Fruit fly (Drosophila melanogaster) whole organism, prepupa: Measurements from ENCODE around the gene CG2202.

Source experiments
- CG10631 ChIP-seq: fragments of 200-800 bp; sonication (Bioruptor generic); optimal IDR thresholded peaks from 2 replicates; lab custom pipeline; 2016; ENCODE audit warnings: missing biosample characterization, missing genetic modification characterization
- CG10669 ChIP-seq: fragments of 200-800 bp; sonication (Bioruptor generic); optimal IDR thresholded peaks from 3 replicates; lab custom pipeline; 2018; ENCODE audit warnings: missing biosample characterization, mild to moderate bottlenecking, missing genetic modification characterization, moderate library complexity
- CG11294 ChIP-seq: fragments of 200-800 bp; sonication (Bioruptor generic); IDR thresholded peaks from 2 replicates; pipeline ENCODE4 v1.3.6; 2022; ENCODE audit warnings: missing biosample characterization, missing genetic modification characterization
- CG11762 ChIP-seq: fragments of 200-800 bp; sonication (Bioruptor generic); optimal IDR thresholded peaks from 3 replicates; lab custom pipeline; 2016; ENCODE audit warnings: missing biosample characterization, missing genetic modification characterization; ENCODE audit not compliant: insufficient read depth
- CG11902 ChIP-seq: fragments of 200-800 bp; sonication (Bioruptor generic); optimal IDR thresholded peaks from 3 replicates; lab custom pipeline; 2016; ENCODE audit warnings: missing biosample characterization, missing genetic modification characterization
- CG1621 ChIP-seq: fragments of 200-800 bp; sonication (Bioruptor generic); optimal IDR thresholded peaks from 3 replicates; lab custom pipeline; 2018; ENCODE audit warnings: missing biosample characterization, mild to moderate bottlenecking, missing genetic modification characterization
- CG16779 ChIP-seq: fragments of 200-800 bp; sonication (Bioruptor generic); optimal IDR thresholded peaks from 3 replicates; lab custom pipeline; 2017; ENCODE audit warnings: missing biosample characterization, mild to moderate bottlenecking, missing genetic modification characterization
- CG31627 ChIP-seq: fragments of 200-800 bp; sonication (Bioruptor generic); optimal IDR thresholded peaks from 3 replicates; lab custom pipeline; 2016; ENCODE audit warnings: missing biosample characterization, missing genetic modification characterization
- CG32006 ChIP-seq: fragments of 200-800 bp; sonication (Bioruptor generic); optimal IDR thresholded peaks from 3 replicates; lab custom pipeline; 2017; ENCODE audit warnings: missing biosample characterization, mild to moderate bottlenecking, missing genetic modification characterization
- CG34406 ChIP-seq: fragments of 200-800 bp; sonication (Bioruptor generic); optimal IDR thresholded peaks from 3 replicates; lab custom pipeline; 2016; ENCODE audit warnings: missing biosample characterization, missing genetic modification characterization
- CG3919 ChIP-seq: fragments of 200-800 bp; sonication (Bioruptor generic); optimal IDR thresholded peaks from 3 replicates; lab custom pipeline; 2016; ENCODE audit warnings: missing biosample characterization, missing genetic modification characterization
- CG6792 ChIP-seq: fragments of 200-800 bp; sonication (Bioruptor generic); optimal IDR thresholded peaks from 3 replicates; lab custom pipeline; 2016; ENCODE audit warnings: missing biosample characterization, missing genetic modification characterization
- CG6854 ChIP-seq: fragments of 200-800 bp; sonication (Bioruptor generic); optimal IDR thresholded peaks from 2 replicates; lab custom pipeline; 2017; ENCODE audit warnings: missing biosample characterization, mild to moderate bottlenecking, missing genetic modification characterization
- CG7368 ChIP-seq: fragments of 200-800 bp; sonication (Bioruptor generic); optimal IDR thresholded peaks from 3 replicates; lab custom pipeline; 2016; ENCODE audit warnings: missing biosample characterization, missing genetic modification characterization
- CG9139 ChIP-seq: fragments of 200-800 bp; sonication (Bioruptor generic); optimal IDR thresholded peaks from 3 replicates; lab custom pipeline; 2017; ENCODE audit warnings: missing biosample characterization, mild to moderate bottlenecking, missing genetic modification characterization
- Eip75B ChIP-seq: fragments of 200-800 bp; sonication (Bioruptor generic); optimal IDR thresholded peaks from 3 replicates; lab custom pipeline; 2016; ENCODE audit warnings: missing biosample characterization, missing genetic modification characterization
- Eip78C ChIP-seq: fragments of 200-800 bp; sonication (Bioruptor generic); peaks from one replicate; lab custom pipeline; 2016; ENCODE audit warnings: missing biosample characterization, missing genetic modification characterization
- Eip93F ChIP-seq: fragments of 200-800 bp; sonication (Bioruptor generic); optimal IDR thresholded peaks from 2 replicates; lab custom pipeline; 2016; ENCODE audit warnings: missing biosample characterization, mild to moderate bottlenecking, missing genetic modification characterization
- Gug ChIP-seq: fragments of 200-800 bp; sonication (Bioruptor generic); IDR thresholded peaks from 2 replicates; pipeline ENCODE4 v1.3.6; 2022; ENCODE audit warnings: missing biosample characterization, missing genetic modification characterization
- Hr38 ChIP-seq: sonication (Bioruptor generic); optimal IDR thresholded peaks from 2 replicates; lab custom pipeline; 2016; ENCODE audit warnings: missing biosample characterization, missing genetic modification characterization
- Hr39 ChIP-seq: fragments of 200-800 bp; sonication (Bioruptor generic); optimal IDR thresholded peaks from 2 replicates; lab custom pipeline; 2016; ENCODE audit warnings: missing biosample characterization, missing genetic modification characterization
- Smox ChIP-seq: fragments of 200-800 bp; sonication (Bioruptor generic); optimal IDR thresholded peaks from 3 replicates; lab custom pipeline; 2016; ENCODE audit warnings: missing biosample characterization, missing genetic modification characterization
- Sox102F ChIP-seq: fragments of 200-800 bp; sonication (Bioruptor generic); optimal IDR thresholded peaks from 2 replicates; lab custom pipeline; 2016; ENCODE audit warnings: missing biosample characterization, mild to moderate bottlenecking, missing genetic modification characterization
- achi ChIP-seq: fragments of 200-800 bp; sonication (Bioruptor generic); optimal IDR thresholded peaks from 3 replicates; lab custom pipeline; 2016; ENCODE audit warnings: missing biosample characterization, missing genetic modification characterization
- acj6 ChIP-seq: fragments of 200-800 bp; sonication (Bioruptor generic); optimal IDR thresholded peaks from 3 replicates; lab custom pipeline; 2016; ENCODE audit warnings: missing biosample characterization, missing genetic modification characterization
- cyc ChIP-seq: fragments of 200-800 bp; sonication (Bioruptor generic); optimal IDR thresholded peaks from 3 replicates; lab custom pipeline; 2016; ENCODE audit warnings: missing biosample characterization, missing genetic modification characterization
- dsx ChIP-seq: fragments of 200-800 bp; optimal IDR thresholded peaks from 3 replicates; lab custom pipeline; 2019; ENCODE audit warnings: missing biosample characterization, mild to moderate bottlenecking, missing genetic modification characterization, moderate library complexity; ENCODE audit not compliant: poor library complexity, severe bottlenecking
- eg ChIP-seq: fragments of 200-800 bp; sonication (Bioruptor generic); IDR thresholded peaks from 3 replicates; pipeline ENCODE4 v1.3.6; 2022; ENCODE audit warnings: missing biosample characterization, missing genetic modification characterization
- esn ChIP-seq: fragments of 200-800 bp; sonication (Bioruptor generic); optimal IDR thresholded peaks from 2 replicates; lab custom pipeline; 2016; ENCODE audit warnings: missing biosample characterization, mild to moderate bottlenecking, missing genetic modification characterization, moderate library complexity
- fkh ChIP-seq: fragments of 200-800 bp; sonication (Bioruptor generic); optimal IDR thresholded peaks from 3 replicates; lab custom pipeline; 2017; ENCODE audit warnings: missing biosample characterization, mild to moderate bottlenecking, missing genetic modification characterization, moderate library complexity
- pdm3 ChIP-seq: fragments of 200-800 bp; sonication (Bioruptor generic); optimal IDR thresholded peaks from 3 replicates; lab custom pipeline; 2016; ENCODE audit warnings: missing biosample characterization, missing genetic modification characterization
- salr ChIP-seq, 2 experiments: fragments of 200-800 bp; sonication (Bioruptor generic); optimal IDR thresholded peaks; 3 replicates each; lab custom pipeline; 2016 to 2018; ENCODE audit warnings: missing biosample characterization in 2 of 2, missing genetic modification characterization in 2 of 2, mild to moderate bottlenecking in 1 of 2
- svp ChIP-seq: fragments of 200-800 bp; sonication (Bioruptor generic); peaks from one replicate; lab custom pipeline; 2016; ENCODE audit warnings: missing biosample characterization, missing genetic modification characterization
- vri ChIP-seq: fragments of 200-800 bp; sonication (Bioruptor generic); optimal IDR thresholded peaks from 3 replicates; lab custom pipeline; 2016; ENCODE audit warnings: missing biosample characterization, mild to moderate bottlenecking, missing genetic modification characterization

CG2202 gene

dm6 chrX:10814113-10814512, 34.4 kb upstream of the CG2202 start (continued):
- TF ChIP-seq CG7368 (GFP tag; lab: Kevin White, UChicago) (no peak), CG9139 (GFP tag; lab: Kevin White, UChicago) (no peak), Hr39 (no peak), Eip93F (GFP tag; lab: Kevin White, UChicago) (no peak), CG32006 (peak; percentile 3), Gug (no peak), salr (GFP tag; optimal IDR thresholded peaks at IDR 0.05; lab: Kevin White, UChicago) (no peak), pdm3 (GFP tag; lab: Kevin White, UChicago) (no peak), CG6792 (GFP tag; lab: Kevin White, UChicago) (no peak), CG11294 (GFP tag; lab: Robert Waterston, UW) (no peak), Sox102F (GFP tag; lab: Kevin White, UChicago) (no peak), CG6854 (GFP tag; lab: Kevin White, UChicago) (no peak), dsx (GFP tag; lab: Kevin White, UChicago) (no peak), CG3919 (GFP tag; lab: Kevin White, UChicago) (no peak)

- TF ChIP-seq acj6 (GFP tag; lab: Kevin White, UChicago), result no peak
- TF ChIP-seq, all 60 proteins: peak for 0
Measured at dm6 chrX:10814832-10815372, 33.7 kb upstream of the CG2202 start.

dm6 chrX:10815511-10816080, 33.0 kb upstream of the CG2202 start:
- peak; percentile 30 for TF ChIP-seq fkh (GFP tag; lab: Kevin White, UChicago)
- no peak for TF ChIP-seq CG9139 (GFP tag; lab: Kevin White, UChicago)
- TF ChIP-seq CG7368 (GFP tag; lab: Kevin White, UChicago), result no peak
- TF ChIP-seq Eip78C (GFP tag; lab: Kevin White, UChicago), result peak; percentile 55
- TF ChIP-seq eg (GFP tag; lab: Robert Waterston, UW), result 0 out of 3 replicates have a peak, but pooled peaks have one; percentile 19
- TF ChIP-seq CG11294 (GFP tag; lab: Robert Waterston, UW), result no peak
- no peak for TF ChIP-seq Hr38 (GFP tag; lab: Kevin White, UChicago)
- peak; percentile 15 for TF ChIP-seq CG6854 (GFP tag; lab: Kevin White, UChicago)
- no peak for TF ChIP-seq CG10631 (GFP tag; lab: Kevin White, UChicago)
- no peak for TF ChIP-seq svp (GFP tag; lab: Kevin White, UChicago)
- TF ChIP-seq Eip93F (GFP tag; lab: Kevin White, UChicago), result no peak

- TF ChIP-seq vri (no peak), CG11762 (GFP tag; lab: Kevin White, UChicago) (no peak), cyc (GFP tag; lab: Kevin White, UChicago) (no peak), esn (GFP tag; lab: Kevin White, UChicago) (no peak), CG11902 (GFP tag; lab: Kevin White, UChicago) (no peak), acj6 (GFP tag; lab: Kevin White, UChicago) (no peak), salr (GFP tag; optimal IDR thresholded peaks at IDR 0.05; lab: Kevin White, UChicago) (no peak), achi (no peak), CG10669 (no peak), CG1621 (tag; lab: Kevin White, UChicago) (no peak), CG10631 (GFP tag; lab: Kevin White, UChicago) (no peak), Eip75B (GFP tag; lab: Kevin White, UChicago) (no peak), CG31627 (GFP tag; lab: Kevin White, UChicago) (no peak), Smox (GFP tag; lab: Kevin White, UChicago) (no peak), CG16779 (tag; lab: Kevin White, UChicago) (no peak), CG34406 (no peak)
Measured at dm6 chrX:10816856-10817255, 31.7 kb upstream of the CG2202 start.
